Fruit fly (Drosophila melanogaster): ENCODE data around the gene CG13073.
A peak's percentile ranks its signal among the peaks of the same experiment; 100 is the strongest.

The CG13073 gene

dm6 chr3L:16178433-16178832 is 38.7 kb downstream of the CG13073 start:
- no peak for TF ChIP-seq CG7101 (tag; optimal IDR thresholded peaks at IDR 0.05)
- TF ChIP-seq CG5204 (GFP tag; optimal IDR thresholded peaks at IDR 0.05): peak; percentile 4

dm6 chr3L:16177751-16178150 is 39.4 kb downstream of the CG13073 start:
- TF ChIP-seq CG5204 (GFP tag; optimal IDR thresholded peaks at IDR 0.05) (no peak), cic (GFP tag; optimal IDR thresholded peaks at IDR 0.05) (no peak)

dm6 chr3L:16177309-16177708 is 39.8 kb downstream of the CG13073 start:
- no peak for TF ChIP-seq CG1620 (GFP tag; optimal IDR thresholded peaks at IDR 0.05)
- TF ChIP-seq cnc (optimal IDR thresholded peaks at IDR 0.05): no peak
- no peak for TF ChIP-seq Clk (GFP tag; optimal IDR thresholded peaks at IDR 0.05)
- TF ChIP-seq CG14711 (tag; optimal IDR thresholded peaks at IDR 0.05): no peak
- TF ChIP-seq CG5204 (GFP tag; optimal IDR thresholded peaks at IDR 0.05): no peak
- TF ChIP-seq tj (GFP tag; optimal IDR thresholded peaks at IDR 0.05): no peak
- no peak for TF ChIP-seq toe (GFP tag; optimal IDR thresholded peaks at IDR 0.05)
- no peak for TF ChIP-seq Mnt (GFP tag; optimal IDR thresholded peaks at IDR 0.05)
- no peak for TF ChIP-seq CG7101 (tag; optimal IDR thresholded peaks at IDR 0.05)
- TF ChIP-seq CG12768 (GFP tag; optimal IDR thresholded peaks at IDR 0.05): no peak
- no peak for TF ChIP-seq CG11617 (GFP tag; optimal IDR thresholded peaks at IDR 0.05)
- no peak for TF ChIP-seq cic (GFP tag; optimal IDR thresholded peaks at IDR 0.05)
- TF ChIP-seq Hr96 (GFP tag; optimal IDR thresholded peaks at IDR 0.05): no peak
- TF ChIP-seq pad (GFP tag; optimal IDR thresholded peaks at IDR 0.05): no peak
- no peak for TF ChIP-seq bab1 (GFP tag; optimal IDR thresholded peaks at IDR 0.05)
- TF ChIP-seq Crg-1 (GFP tag; optimal IDR thresholded peaks at IDR 0.05): no peak
- no peak for TF ChIP-seq CG33017 (tag; optimal IDR thresholded peaks at IDR 0.05)
- no peak for TF ChIP-seq kay (GFP tag; ENCODE audit: borderline replicate concordance)
- TF ChIP-seq ovo (GFP tag; optimal IDR thresholded peaks at IDR 0.05): no peak

dm6 chr3L:16176492-16176891 is 40.6 kb downstream of the CG13073 start:
- no peak for TF ChIP-seq CG12768 (GFP tag; optimal IDR thresholded peaks at IDR 0.05)
- no peak for TF ChIP-seq cic (GFP tag; optimal IDR thresholded peaks at IDR 0.05)
- no peak for TF ChIP-seq pad (GFP tag; optimal IDR thresholded peaks at IDR 0.05)
- TF ChIP-seq toe (GFP tag; optimal IDR thresholded peaks at IDR 0.05): no peak
- no peak for TF ChIP-seq CG33017 (tag; optimal IDR thresholded peaks at IDR 0.05)
- TF ChIP-seq Clk (GFP tag; optimal IDR thresholded peaks at IDR 0.05): no peak
- TF ChIP-seq ovo (GFP tag; optimal IDR thresholded peaks at IDR 0.05): no peak
- TF ChIP-seq CG7101 (tag; optimal IDR thresholded peaks at IDR 0.05): no peak

- no peak for TF ChIP-seq CG5204 (GFP tag; optimal IDR thresholded peaks at IDR 0.05)
- TF ChIP-seq kay (GFP tag; ENCODE audit: borderline replicate concordance): no peak
- TF ChIP-seq Crg-1 (GFP tag; optimal IDR thresholded peaks at IDR 0.05): no peak
- no peak for TF ChIP-seq Mnt (GFP tag; optimal IDR thresholded peaks at IDR 0.05)
- no peak for TF ChIP-seq bab1 (GFP tag; optimal IDR thresholded peaks at IDR 0.05)
- no peak for TF ChIP-seq Hr96 (GFP tag; optimal IDR thresholded peaks at IDR 0.05)
- TF ChIP-seq Clk (GFP tag; optimal IDR thresholded peaks at IDR 0.05): no peak
- no peak for TF ChIP-seq ovo (GFP tag; optimal IDR thresholded peaks at IDR 0.05)
- TF ChIP-seq CG1620 (GFP tag; optimal IDR thresholded peaks at IDR 0.05): no peak
- no peak for TF ChIP-seq CG12768 (GFP tag; optimal IDR thresholded peaks at IDR 0.05)
- TF ChIP-seq CG7101 (tag; optimal IDR thresholded peaks at IDR 0.05): no peak
- TF ChIP-seq pad (GFP tag; optimal IDR thresholded peaks at IDR 0.05): no peak
- no peak for TF ChIP-seq toe (GFP tag; optimal IDR thresholded peaks at IDR 0.05)
- no peak for TF ChIP-seq CG14711 (tag; optimal IDR thresholded peaks at IDR 0.05)
- no peak for TF ChIP-seq CG11617 (GFP tag; optimal IDR thresholded peaks at IDR 0.05)
Measured at dm6 chr3L:16175628-16176263, 41.4 kb downstream of the CG13073 start.

- TF ChIP-seq CG11617 (GFP tag; optimal IDR thresholded peaks at IDR 0.05) (no peak), CG7045 (GFP tag; optimal IDR thresholded peaks at IDR 0.05) (no peak), CG14711 (tag; optimal IDR thresholded peaks at IDR 0.05) (no peak), bab1 (GFP tag; optimal IDR thresholded peaks at IDR 0.05) (no peak), CG12768 (GFP tag; optimal IDR thresholded peaks at IDR 0.05) (no peak), kay (GFP tag; ENCODE audit: borderline replicate concordance) (no peak), tj (GFP tag; optimal IDR thresholded peaks at IDR 0.05) (no peak), Mnt (GFP tag; optimal IDR thresholded peaks at IDR 0.05) (no peak), Hr96 (GFP tag; optimal IDR thresholded peaks at IDR 0.05) (no peak), CG33017 (tag; optimal IDR thresholded peaks at IDR 0.05) (no peak)
Measured at dm6 chr3L:16174778-16175177, 42.3 kb downstream of the CG13073 start.

- TF ChIP-seq ovo (GFP tag; optimal IDR thresholded peaks at IDR 0.05) (no peak), Hr96 (GFP tag; optimal IDR thresholded peaks at IDR 0.05) (no peak), CG14711 (tag; optimal IDR thresholded peaks at IDR 0.05) (no peak), Crg-1 (GFP tag; optimal IDR thresholded peaks at IDR 0.05) (no peak)
Measured at dm6 chr3L:16173818-16174601, 43.1 kb downstream of the CG13073 start.

Data from whole organism, adult.